Fruit fly (Drosophila melanogaster): ENCODE data around the gene CG12535.

CG12535 gene

dm6 chrX:3371267-3371824 is 77.4 kb downstream of the CG12535 start (continued):
- TF ChIP-seq CG6683 (GFP tag; optimal IDR thresholded peaks at IDR 0.05), result no peak
- peak; percentile 43 for TF ChIP-seq D19B (GFP tag; optimal IDR thresholded peaks at IDR 0.05)
- no peak for TF ChIP-seq bab2 (GFP tag; optimal IDR thresholded peaks at IDR 0.05)
- TF ChIP-seq gem (tag; optimal IDR thresholded peaks at IDR 0.05), result peak; percentile 12
- TF ChIP-seq lab (GFP tag; optimal IDR thresholded peaks at IDR 0.05), result peak; percentile 14
- TF ChIP-seq nom (GFP tag; optimal IDR thresholded peaks at IDR 0.05), result peak; percentile 4
- TF ChIP-seq H2.0 (GFP tag; IDR thresholded peaks at IDR 0.05), result 0 out of 2 replicates have a peak, but pooled peaks have one; percentile 16
- peak in 1 of 2 experiments; percentile 35 for TF ChIP-seq bsh (GFP tag; optimal IDR thresholded peaks at IDR 0.05)
- TF ChIP-seq hkb (optimal IDR thresholded peaks at IDR 0.05), result no peak
- TF ChIP-seq hkb (GFP tag; IDR thresholded peaks at IDR 0.05), result 0 out of 2 replicates have a peak, but pooled peaks have one; percentile 8
- peak; percentile 26 for TF ChIP-seq Med (GFP tag)
- TF ChIP-seq shn (GFP tag; optimal IDR thresholded peaks at IDR 0.05), result no peak
- 0 out of 2 replicates have a peak, but pooled peaks have one; percentile 9 for TF ChIP-seq CG14441 (GFP tag; IDR thresholded peaks at IDR 0.05)
- no peak for TF ChIP-seq Rx (GFP tag; IDR thresholded peaks at IDR 0.05)
- TF ChIP-seq CG18011 (GFP tag; optimal IDR thresholded peaks at IDR 0.05), result peak; percentile 16
- 0 out of 2 replicates have a peak, but pooled peaks have one; percentile 15 for TF ChIP-seq ranshi (GFP tag; IDR thresholded peaks at IDR 0.05)
- no peak for TF ChIP-seq sqz (GFP tag; optimal IDR thresholded peaks at IDR 0.05)
- TF ChIP-seq wdn (GFP tag; IDR thresholded peaks at IDR 0.05), result no peak
- no peak for TF ChIP-seq Lim3 (GFP tag; IDR thresholded peaks at IDR 0.05)
- peak; percentile 17 for TF ChIP-seq sens (GFP tag)
- no peak for TF ChIP-seq dmrt11E (tag; optimal IDR thresholded peaks at IDR 0.05)

- TF ChIP-seq onecut (GFP tag; IDR thresholded peaks at IDR 0.05), result no peak
- TF ChIP-seq CG17186 (GFP tag; optimal IDR thresholded peaks at IDR 0.05), result no peak
- TF ChIP-seq Ets65A (GFP tag), result no peak
- TF ChIP-seq h (optimal IDR thresholded peaks at IDR 0.05), result no peak
- TF ChIP-seq chinmo (GFP tag; IDR thresholded peaks at IDR 0.05; ENCODE audit: partially characterized antibody), result no peak
- no peak for TF ChIP-seq Optix (GFP tag; IDR thresholded peaks at IDR 0.05)
- no peak for TF ChIP-seq CG4730 (GFP tag; IDR thresholded peaks at IDR 0.05)
- TF ChIP-seq CG30403 (GFP tag; optimal IDR thresholded peaks at IDR 0.05), result no peak
- no peak for TF ChIP-seq CG11085 (GFP tag; IDR thresholded peaks at IDR 0.05)
- TF ChIP-seq disco-r (GFP tag; optimal IDR thresholded peaks at IDR 0.05), result no peak
- no peak for TF ChIP-seq ssp (GFP tag; IDR thresholded peaks at IDR 0.05)
Measured at dm6 chrX:3370455-3370854, 78.3 kb downstream of the CG12535 start.

- 0 out of 4 replicates have a peak, but pooled peaks have one; percentile 49 for TF ChIP-seq chinmo (GFP tag; IDR thresholded peaks at IDR 0.05; ENCODE audit: partially characterized antibody)
- peak; percentile 98 for TF ChIP-seq CG11504 (tag; optimal IDR thresholded peaks at IDR 0.05)
- no peak for TF ChIP-seq CG11560 (tag; IDR thresholded peaks at IDR 0.05)
- peak; percentile 92 for TF ChIP-seq z (GFP tag; IDR thresholded peaks at IDR 0.05)
Measured at dm6 chrX:3369324-3370033, 79.3 kb downstream of the CG12535 start.
